Fruit fly (Drosophila melanogaster): ENCODE data around the gene Cdk8.

The Cdk8 gene

DNA sequence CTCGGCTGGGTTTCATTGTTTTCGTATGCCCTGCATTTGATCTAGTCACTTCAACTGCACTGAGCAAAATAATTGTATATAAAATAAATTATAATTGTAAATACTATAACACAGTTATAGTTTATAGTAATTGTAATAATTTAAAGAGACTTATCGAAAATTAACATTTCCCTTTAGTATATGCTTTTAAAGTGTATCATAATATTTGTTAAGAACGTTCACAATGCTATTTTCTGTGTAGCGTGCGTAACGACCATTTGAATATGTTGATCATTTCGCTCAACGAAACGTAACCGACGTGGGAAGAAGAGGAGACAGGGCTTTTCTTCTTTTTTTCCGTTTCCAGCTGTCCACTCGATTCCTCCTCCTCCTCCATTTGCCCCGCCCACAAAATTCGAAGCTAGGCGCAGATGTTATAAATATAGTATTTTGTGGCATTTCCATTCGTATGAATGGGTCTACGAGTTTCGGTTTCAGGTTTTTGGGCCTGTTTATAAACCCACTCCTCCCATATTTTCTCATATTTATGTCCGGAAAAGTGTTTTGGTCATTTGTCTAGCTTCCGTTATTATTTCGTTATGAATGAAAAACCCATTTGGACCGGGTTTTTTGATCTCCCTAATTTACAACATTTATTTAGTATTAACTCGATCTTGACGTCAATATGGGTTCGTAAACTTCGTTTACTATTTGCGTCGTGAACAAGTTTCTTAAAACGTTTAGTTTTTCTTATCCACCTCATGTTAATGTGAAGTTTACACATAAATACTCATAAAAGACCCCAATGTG lies 18.2 kb upstream of the Cdk8 start (continued):
- TF ChIP-seq tx (GFP tag; optimal IDR thresholded peaks at IDR 0.05) (no peak), CG10654 (GFP tag; optimal IDR thresholded peaks at IDR 0.05) (peak; percentile 67), Ada2b (GFP tag; IDR thresholded peaks at IDR 0.05) (peak; percentile 69), tna (GFP tag; IDR thresholded peaks at IDR 0.05; ENCODE audit: partially characterized antibody) (no peak), Gsc (GFP tag; IDR thresholded peaks at IDR 0.05) (no peak; the same call in 1 of the 2 replicates), otp (GFP tag; IDR thresholded peaks at IDR 0.05) (peak; percentile 61; the same call in 2 of the 3 replicates), CG3847 (GFP tag; IDR thresholded peaks at IDR 0.05) (peak; percentile 60), tin (GFP tag; optimal IDR thresholded peaks at IDR 0.05) (peak; percentile 72), lilli (GFP tag; optimal IDR thresholded peaks at IDR 0.05) (peak; percentile 44), MTF-1 (GFP tag; optimal IDR thresholded peaks at IDR 0.05; ENCODE audit: borderline replicate concordance) (peak; percentile 19), CG14860 (GFP tag; IDR thresholded peaks at IDR 0.05; ENCODE audit: partially characterized antibody) (no peak), esg (GFP tag; conservative IDR thresholded peaks at IDR 0.05) (peak; percentile 67; the same call in 1 of the 2 replicates), Hr51 (GFP tag; optimal IDR thresholded peaks at IDR 0.05) (peak; percentile 32 to 85), klu (GFP tag; IDR thresholded peaks at IDR 0.05) (peak; percentile 41; the same call in 1 of the 2 replicates), CG12391 (tag; optimal IDR thresholded peaks at IDR 0.05) (peak; percentile 91), Ptx1 (GFP tag; IDR thresholded peaks at IDR 0.05) (peak; percentile 86), CG1603 (tag; optimal IDR thresholded peaks at IDR 0.05) (peak; percentile 42), CG16813 (GFP tag; IDR thresholded peaks at IDR 0.05; ENCODE audit: partially characterized antibody) (no peak), Vsx1 (GFP tag; optimal IDR thresholded peaks at IDR 0.05) (peak; percentile 62), CG13287 (GFP tag; IDR thresholded peaks at IDR 0.05; ENCODE audit: partially characterized antibody) (no peak), CG7839 (tag; optimal IDR thresholded peaks at IDR 0.05) (peak; percentile 92), dpn (GFP tag; optimal IDR thresholded peaks at IDR 0.05) (peak in 1 of 2 experiments; percentile 61), maf-S (GFP tag; optimal IDR thresholded peaks at IDR 0.05) (no peak), hb (GFP tag; IDR thresholded peaks at IDR 0.05; ENCODE audit: partially characterized antibody) (no peak), CG18011 (GFP tag; optimal IDR thresholded peaks at IDR 0.05) (no peak), scrt (GFP tag; optimal IDR thresholded peaks at IDR 0.05) (peak; percentile 51), ftz-f1 (GFP tag; optimal IDR thresholded peaks at IDR 0.05) (no peak), nau (GFP tag; optimal IDR thresholded peaks at IDR 0.05) (peak; percentile 6), NC2β (GFP tag; optimal IDR thresholded peaks at IDR 0.05) (no peak), ato (GFP tag; IDR thresholded peaks at IDR 0.05; ENCODE audit: partially characterized antibody) (no peak), cg (GFP tag; optimal IDR thresholded peaks at IDR 0.05) (no peak), ttk (GFP tag; IDR thresholded peaks at IDR 0.05) (peak; percentile 85), CG12942 (GFP tag; optimal IDR thresholded peaks at IDR 0.05) (peak; percentile 23), zen2 (GFP tag; IDR thresholded peaks at IDR 0.05; ENCODE audit: partially characterized antibody) (no peak), oc (tag; optimal IDR thresholded peaks at IDR 0.05) (peak; percentile 83), cad (GFP tag; optimal IDR thresholded peaks at IDR 0.05) (no peak), CG4854 (GFP tag; optimal IDR thresholded peaks at IDR 0.05) (no peak), ap (GFP tag; IDR thresholded peaks at IDR 0.05) (peak; percentile 76), ssp (GFP tag; IDR thresholded peaks at IDR 0.05) (peak; percentile 74), sens-2 (GFP tag; IDR thresholded peaks at IDR 0.05) (peak; percentile 69; the same call in 1 of the 2 replicates), kni (GFP tag; optimal IDR thresholded peaks at IDR 0.05) (no peak), hth (optimal IDR thresholded peaks at IDR 0.05) (no peak), Deaf1 (tag; optimal IDR thresholded peaks at IDR 0.05) (peak; percentile 68), CG15073 (GFP tag; optimal IDR thresholded peaks at IDR 0.05) (no peak), schlank (tag; optimal IDR thresholded peaks at IDR 0.05) (no peak), Opbp (GFP tag; IDR thresholded peaks at IDR 0.05; ENCODE audit: partially characterized antibody) (no peak), ash1 (GFP tag; optimal IDR thresholded peaks at IDR 0.05) (no peak), tio (GFP tag; optimal IDR thresholded peaks at IDR 0.05) (no peak)

All from whole organism, embryonic.